Fruit fly (Drosophila melanogaster): ENCODE results near the gene Art6.

dm6 chr3R:13974741-13975245 is 29.2 kb upstream of the Art6 start:
- no peak for TF ChIP-seq CG8478 (optimal IDR thresholded peaks at IDR 0.05)
- TF ChIP-seq CTCF (optimal IDR thresholded peaks at IDR 0.05), result no peak

Measured in S2 (cell line).